Worm (Caenorhabditis elegans): ENCODE results near the gene F38E11.9.

DNA sequence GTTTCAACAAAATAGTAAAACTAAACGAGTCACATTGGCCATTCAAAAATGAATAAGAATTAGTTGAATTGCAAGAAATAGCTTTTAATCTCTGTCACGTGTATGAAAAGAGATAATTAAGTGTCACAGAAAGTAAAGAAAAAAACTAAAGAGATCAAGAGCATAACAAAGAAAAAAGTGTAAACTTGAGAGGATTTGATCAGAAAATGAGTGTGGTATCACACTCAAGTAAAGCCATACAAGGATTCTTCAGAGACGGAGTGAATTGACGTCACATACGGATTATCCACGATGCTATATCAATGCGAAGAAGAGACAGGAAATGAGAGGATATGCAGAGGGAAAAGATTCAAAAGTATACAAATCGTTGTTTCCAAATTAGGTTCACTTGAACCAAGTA lies 25.5 kb upstream of the F38E11.9 start:
- no peak for TF ChIP-seq unc-62 (GFP tag; optimal IDR thresholded peaks at IDR 0.05)
- no peak for TF ChIP-seq hsf-1 (GFP tag; IDR thresholded peaks at IDR 0.05)
- no peak for TF ChIP-seq atf-7 (tag; optimal IDR thresholded peaks at IDR 0.05)
- TF ChIP-seq F22D6.2 (tag; optimal IDR thresholded peaks at IDR 0.05) = no peak
- no peak for TF ChIP-seq repo-1 (tag; optimal IDR thresholded peaks at IDR 0.05)
